Worm (Caenorhabditis elegans): ENCODE data around the gene atz-1.

The atz-1 gene

ce11 chrIV:12391003-12391637 lies 15.2 kb upstream of the atz-1 start, which contains the start of the genes rps-23 and dpm-3:
TSS of gene rps-23 (minus strand) at chrIV:12391053.
TSS of gene dpm-3 (plus strand) at chrIV:12391587.
- TF ChIP-seq him-1 (tag; optimal IDR thresholded peaks at IDR 0.05): peak; percentile 87
- no peak for TF ChIP-seq dao-5 (tag; optimal IDR thresholded peaks at IDR 0.05)
- TF ChIP-seq W03F9.2 (tag; optimal IDR thresholded peaks at IDR 0.05): peak; percentile 94

ce11 chrIV:12389951-12390350 lies 14.0 kb upstream of the atz-1 start, which contains the start of gene spe-45:
TSS of gene spe-45 (minus strand) at chrIV:12390095.
- no peak for TF ChIP-seq him-1 (tag; optimal IDR thresholded peaks at IDR 0.05)
- TF ChIP-seq dao-5 (tag; optimal IDR thresholded peaks at IDR 0.05): no peak
- TF ChIP-seq W03F9.2 (tag; optimal IDR thresholded peaks at IDR 0.05): no peak

ce11 chrIV:12385061-12385460 lies 9.1 kb upstream of the atz-1 start, which contains the start of gene F28D1.6:
TSS of gene F28D1.6 (minus strand) at chrIV:12385161.
- TF ChIP-seq W03F9.2 (tag; optimal IDR thresholded peaks at IDR 0.05) (no peak), dao-5 (tag; optimal IDR thresholded peaks at IDR 0.05) (no peak), him-1 (tag; optimal IDR thresholded peaks at IDR 0.05) (no peak)

- TF ChIP-seq W03F9.2 (tag; optimal IDR thresholded peaks at IDR 0.05) (no peak), dao-5 (tag; optimal IDR thresholded peaks at IDR 0.05) (no peak), him-1 (tag; optimal IDR thresholded peaks at IDR 0.05) (no peak)
Observed at ce11 chrIV:12382864-12383263, 6.9 kb upstream of the atz-1 start, which contains the start of gene thn-2. TSS of gene thn-2 (plus strand) at chrIV:12383170.

ce11 chrIV:12379784-12380183 lies 3.9 kb upstream of the atz-1 start, which contains the start of gene thn-1:
TSS of gene thn-1 (plus strand) at chrIV:12380084.
- no peak for TF ChIP-seq W03F9.2 (tag; optimal IDR thresholded peaks at IDR 0.05)

ce11 chrIV:12378919-12379318 lies 3.0 kb upstream of the atz-1 start:
- TF ChIP-seq dao-5 (tag; optimal IDR thresholded peaks at IDR 0.05): no peak
- TF ChIP-seq W03F9.2 (tag; optimal IDR thresholded peaks at IDR 0.05): no peak
- no peak for TF ChIP-seq him-1 (tag; optimal IDR thresholded peaks at IDR 0.05)

- TF ChIP-seq dao-5 (tag; optimal IDR thresholded peaks at IDR 0.05) (no peak), W03F9.2 (tag; optimal IDR thresholded peaks at IDR 0.05) (peak; percentile 86), him-1 (tag; optimal IDR thresholded peaks at IDR 0.05) (peak; percentile 70)
Observed at ce11 chrIV:12371879-12372278, 4.0 kb downstream of the atz-1 start, which contains the start of gene wdr-46. TSS of gene wdr-46 (plus strand) at chrIV:12372253.

ce11 chrIV:12371340-12371739 lies 4.6 kb downstream of the atz-1 start:
- no peak for TF ChIP-seq him-1 (tag; optimal IDR thresholded peaks at IDR 0.05)
- no peak for TF ChIP-seq W03F9.2 (tag; optimal IDR thresholded peaks at IDR 0.05)

- TF ChIP-seq dao-5 (tag; optimal IDR thresholded peaks at IDR 0.05) (no peak), W03F9.2 (tag; optimal IDR thresholded peaks at IDR 0.05) (no peak), him-1 (tag; optimal IDR thresholded peaks at IDR 0.05) (no peak)
Observed at ce11 chrIV:12366571-12366970, 9.3 kb downstream of the atz-1 start.

- no peak for TF ChIP-seq W03F9.2 (tag; optimal IDR thresholded peaks at IDR 0.05)
- no peak for TF ChIP-seq him-1 (tag; optimal IDR thresholded peaks at IDR 0.05)
- TF ChIP-seq dao-5 (tag; optimal IDR thresholded peaks at IDR 0.05): no peak
Observed at ce11 chrIV:12364964-12365363, 11.0 kb downstream of the atz-1 start.

- TF ChIP-seq dao-5 (tag; optimal IDR thresholded peaks at IDR 0.05) (no peak), him-1 (tag; optimal IDR thresholded peaks at IDR 0.05) (no peak), W03F9.2 (tag; optimal IDR thresholded peaks at IDR 0.05) (no peak)
Observed at ce11 chrIV:12361392-12362092, 14.4 kb downstream of the atz-1 start, which contains the start of the genes ccr-4 and ZC518.8. TSS of gene ccr-4 (plus strand) at chrIV:12361542. TSS of gene ZC518.8 (minus strand) at chrIV:12361908.

- TF ChIP-seq W03F9.2 (tag; optimal IDR thresholded peaks at IDR 0.05): no peak
- TF ChIP-seq him-1 (tag; optimal IDR thresholded peaks at IDR 0.05): no peak
- TF ChIP-seq dao-5 (tag; optimal IDR thresholded peaks at IDR 0.05): no peak
Observed at ce11 chrIV:12360742-12361195, 15.2 kb downstream of the atz-1 start, which contains the start of gene sec-24.2. TSS of gene sec-24.2 (minus strand) at chrIV:12360792.

ce11 chrIV:12359979-12360378 lies 15.9 kb downstream of the atz-1 start:
- TF ChIP-seq dao-5 (tag; optimal IDR thresholded peaks at IDR 0.05) (no peak), W03F9.2 (tag; optimal IDR thresholded peaks at IDR 0.05) (no peak), him-1 (tag; optimal IDR thresholded peaks at IDR 0.05) (no peak)

- TF ChIP-seq W03F9.2 (tag; optimal IDR thresholded peaks at IDR 0.05): no peak
- no peak for TF ChIP-seq dao-5 (tag; optimal IDR thresholded peaks at IDR 0.05)
- no peak for TF ChIP-seq him-1 (tag; optimal IDR thresholded peaks at IDR 0.05)
Observed at ce11 chrIV:12350235-12350634, 25.7 kb downstream of the atz-1 start.
